Fruit fly (Drosophila melanogaster): ENCODE measurements around the gene CG33322.
A peak's percentile ranks its signal among the peaks of the same experiment; 100 is the strongest.

Gene CG33322

DNA sequence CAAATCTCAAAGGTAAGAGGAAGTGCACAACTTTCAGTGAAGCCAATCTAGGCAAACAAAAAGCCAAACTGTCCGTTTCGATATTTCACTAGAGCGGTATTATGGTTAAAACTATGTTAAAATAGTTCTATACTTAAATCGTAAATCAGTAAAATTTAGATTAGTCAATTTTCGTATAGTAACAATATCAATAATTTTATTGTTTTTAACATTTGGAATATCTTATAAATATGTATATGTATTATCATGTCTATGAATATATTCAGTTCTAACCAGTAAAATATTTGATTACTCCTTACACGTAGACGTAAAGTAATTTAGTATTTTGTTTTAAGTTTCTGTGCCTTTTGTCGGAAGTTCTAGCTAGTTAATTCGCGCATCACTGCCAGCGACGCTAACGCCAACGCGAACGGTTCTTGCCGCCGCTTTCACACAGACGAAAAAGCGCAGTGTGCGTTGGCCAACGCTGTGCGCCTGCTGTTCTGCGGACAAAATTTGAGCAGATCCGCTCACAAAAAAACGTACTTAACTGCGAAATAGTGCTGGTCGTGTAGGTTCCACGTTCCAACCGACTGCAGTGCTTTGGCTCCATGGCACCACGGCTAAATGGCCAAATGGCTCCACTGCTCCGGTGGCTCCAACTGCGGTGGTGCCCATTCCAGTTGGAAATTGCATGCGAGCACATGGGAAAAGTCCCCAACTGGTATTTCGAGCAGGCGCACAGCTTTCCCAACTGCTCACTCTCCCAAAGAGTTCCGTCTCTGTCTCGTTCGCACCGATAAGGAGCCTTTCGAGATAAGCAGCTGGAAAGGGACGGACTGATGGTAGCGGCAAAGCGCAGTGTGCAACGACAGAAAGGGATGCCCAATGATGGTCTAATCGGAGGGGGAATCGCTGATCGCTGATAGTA lies 7.4 kb upstream of the CG33322 start (continued):
- TF ChIP-seq sna (GFP tag; IDR thresholded peaks at IDR 0.05; ENCODE audit: partially characterized antibody) = peak; percentile 72
- TF ChIP-seq CG15479 (GFP tag; optimal IDR thresholded peaks at IDR 0.05) = peak; percentile 57
- no peak for TF ChIP-seq E2f2 (GFP tag; IDR thresholded peaks at IDR 0.05)
- TF ChIP-seq MTF-1 (GFP tag; optimal IDR thresholded peaks at IDR 0.05; ENCODE audit: borderline replicate concordance) = peak; percentile 31
- TF ChIP-seq Sry-β (GFP tag; optimal IDR thresholded peaks at IDR 0.05) = peak; percentile 96
- peak; percentile 94 for TF ChIP-seq CG12769 (tag; optimal IDR thresholded peaks at IDR 0.05)
- TF ChIP-seq CG3995 (GFP tag; optimal IDR thresholded peaks at IDR 0.05) = no peak
- no peak for TF ChIP-seq CG43689 (GFP tag; IDR thresholded peaks at IDR 0.05)
- TF ChIP-seq fu2 (GFP tag; optimal IDR thresholded peaks at IDR 0.05) = no peak
- no peak for TF ChIP-seq CG7786 (GFP tag; optimal IDR thresholded peaks at IDR 0.05)
- no peak for TF ChIP-seq Elba2 (GFP tag; optimal IDR thresholded peaks at IDR 0.05)
- no peak for TF ChIP-seq CG17186 (GFP tag; optimal IDR thresholded peaks at IDR 0.05)
- TF ChIP-seq CG6272 (GFP tag; IDR thresholded peaks at IDR 0.05) = no peak
- TF ChIP-seq Fer3 (tag; optimal IDR thresholded peaks at IDR 0.05) = no peak
- TF ChIP-seq Dip3 (GFP tag; optimal IDR thresholded peaks at IDR 0.05) = no peak
- peak; percentile 89 for TF ChIP-seq abd-A (tag; optimal IDR thresholded peaks at IDR 0.05)
- TF ChIP-seq BEAF-32 (GFP tag; optimal IDR thresholded peaks at IDR 0.05) = no peak
- TF ChIP-seq CG9817 (tag; optimal IDR thresholded peaks at IDR 0.05) = no peak
- TF ChIP-seq Mrtf (GFP tag; IDR thresholded peaks at IDR 0.05) = no peak
- TF ChIP-seq CG17568 (GFP tag; optimal IDR thresholded peaks at IDR 0.05) = no peak
- no peak for TF ChIP-seq Jarid2 (GFP tag; optimal IDR thresholded peaks at IDR 0.05)
- TF ChIP-seq ac (GFP tag; optimal IDR thresholded peaks at IDR 0.05) = no peak
- no peak for TF ChIP-seq CG30020 (tag; optimal IDR thresholded peaks at IDR 0.05)
- no peak for TF ChIP-seq Aef1 (GFP tag; IDR thresholded peaks at IDR 0.05)
- peak; percentile 41 for TF ChIP-seq CG17912 (GFP tag; optimal IDR thresholded peaks at IDR 0.05)
- peak; percentile 100 for TF ChIP-seq CG31224 (GFP tag; IDR thresholded peaks at IDR 0.05)
- TF ChIP-seq CG16813 (GFP tag; IDR thresholded peaks at IDR 0.05; ENCODE audit: partially characterized antibody) = 0 out of 3 replicates have a peak, but pooled peaks have one; percentile 33
- no peak for TF ChIP-seq CkIIα-i1 (GFP tag; IDR thresholded peaks at IDR 0.05)
- peak; percentile 63; the same call in 1 of the 3 replicates for TF ChIP-seq z (GFP tag; IDR thresholded peaks at IDR 0.05)
- TF ChIP-seq otp (GFP tag; IDR thresholded peaks at IDR 0.05) = peak; percentile 44; the same call in 1 of the 3 replicates
- peak; percentile 9 for TF ChIP-seq CG14710 (tag; optimal IDR thresholded peaks at IDR 0.05)
- peak; percentile 30 for TF ChIP-seq Oli (tag; optimal IDR thresholded peaks at IDR 0.05)
- peak; percentile 19 for TF ChIP-seq CG6765 (GFP tag; optimal IDR thresholded peaks at IDR 0.05)
- no peak for TF ChIP-seq Dip2 (GFP tag; IDR thresholded peaks at IDR 0.05)
- TF ChIP-seq gem (tag; optimal IDR thresholded peaks at IDR 0.05) = peak; percentile 63
- TF ChIP-seq eyg (GFP tag; optimal IDR thresholded peaks at IDR 0.05) = no peak
- TF ChIP-seq CG5245 (GFP tag; optimal IDR thresholded peaks at IDR 0.05) = no peak
- TF ChIP-seq tup (GFP tag; optimal IDR thresholded peaks at IDR 0.05) = no peak
- TF ChIP-seq CG6813 (GFP tag; optimal IDR thresholded peaks at IDR 0.05) = peak; percentile 29
- TF ChIP-seq CG4424 (GFP tag; optimal IDR thresholded peaks at IDR 0.05) = peak; percentile 32
- peak; percentile 67; the same call in 2 of the 3 replicates for TF ChIP-seq CG17361 (GFP tag; IDR thresholded peaks at IDR 0.05)
- no peak for TF ChIP-seq ro (GFP tag; IDR thresholded peaks at IDR 0.05)
- 0 out of 2 replicates have a peak, but pooled peaks have one; percentile 25 for TF ChIP-seq CG17328 (GFP tag; IDR thresholded peaks at IDR 0.05)
- TF ChIP-seq MBD-R2 (GFP tag; IDR thresholded peaks at IDR 0.05) = no peak
- TF ChIP-seq CG13424 (tag; optimal IDR thresholded peaks at IDR 0.05) = peak; percentile 18
- no peak for TF ChIP-seq psq (GFP tag; optimal IDR thresholded peaks at IDR 0.05)
- no peak for TF ChIP-seq Dp (GFP tag; optimal IDR thresholded peaks at IDR 0.05)
- TF ChIP-seq fd3F (GFP tag; optimal IDR thresholded peaks at IDR 0.05) = no peak

Data from whole organism, embryonic.